Worm (Caenorhabditis elegans): ENCODE data around the gene srlf-19.

DNA sequence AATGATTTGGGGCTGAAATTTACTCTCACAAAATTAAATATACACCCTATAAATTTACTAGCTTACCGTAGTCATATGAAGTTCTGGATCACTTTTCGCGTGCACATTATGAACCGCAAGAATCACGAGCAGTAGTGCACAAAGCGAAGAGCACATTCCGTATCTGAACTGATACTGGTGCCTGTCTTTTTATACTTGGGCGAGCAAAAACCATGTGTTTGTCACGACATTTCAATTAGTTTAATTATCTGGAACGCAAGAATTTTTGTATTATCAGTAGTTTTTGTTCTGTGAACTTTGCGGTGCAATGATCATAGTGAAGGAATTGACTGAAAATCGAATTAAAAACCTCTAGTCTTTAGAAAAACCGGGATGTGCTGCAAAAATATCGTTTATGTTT, 18.8 kb downstream of the srlf-19 start, which contains the start of gene lipl-3:
- no peak for TF ChIP-seq nhr-11 (tag; optimal IDR thresholded peaks at IDR 0.05)
- TF ChIP-seq madf-5 (GFP tag; IDR thresholded peaks at IDR 0.05), result no peak
- no peak for TF ChIP-seq lin-15B (tag; optimal IDR thresholded peaks at IDR 0.05)
- no peak for TF ChIP-seq ama-1 (optimal IDR thresholded peaks at IDR 0.05)
- TF ChIP-seq ceh-32 (tag; optimal IDR thresholded peaks at IDR 0.05; ENCODE audit: poor library complexity), result no peak
- TF ChIP-seq nhr-237 (tag; optimal IDR thresholded peaks at IDR 0.05), result no peak

Data from whole organism, L4 larva.